Worm (Caenorhabditis elegans) whole organism, young adult: Measurements from ENCODE around the gene ZK1307.1.

Experiments
- C17E4.6 ChIP-seq: fragments of 200-800 bp; sonication (Bioruptor generic); IDR thresholded peaks from 2 replicates; pipeline ENCODE4 v1.3.6; 2022; ENCODE audit warnings: missing genetic modification reagents, missing genetic modification characterization, missing compliant biosample characterization
- F22D6.2 ChIP-seq: sonication (generic microtip); optimal IDR thresholded peaks from 2 replicates; lab custom pipeline; 2016; ENCODE audit warnings: mild to moderate bottlenecking, missing genetic modification characterization, missing compliant biosample characterization
- F23B12.7 ChIP-seq: sonication (generic microtip); optimal IDR thresholded peaks from 2 replicates; lab custom pipeline; 2017; ENCODE audit warnings: missing genetic modification characterization, mild to moderate bottlenecking, missing compliant biosample characterization, antibody characterized with exemption, moderate library complexity; ENCODE audit not compliant: insufficient read depth
- F37B4.10 ChIP-seq: fragments of 200-800 bp; sonication (Bioruptor generic); IDR thresholded peaks from 2 replicates; pipeline ENCODE4 v1.3.6; 2022; ENCODE audit warnings: missing genetic modification characterization, missing compliant biosample characterization
- F57C9.4 ChIP-seq: sonication (generic microtip); optimal IDR thresholded peaks from 2 replicates; lab custom pipeline; 2017; ENCODE audit warnings: mild to moderate bottlenecking, missing genetic modification characterization, missing compliant biosample characterization
- K11D2.4 ChIP-seq: fragments of 200-800 bp; sonication (Bioruptor generic); IDR thresholded peaks from 2 replicates; pipeline ENCODE4 v1.3.6; 2022; ENCODE audit warnings: missing genetic modification reagents, missing genetic modification characterization, missing compliant biosample characterization
- Y56A3A.18 ChIP-seq: fragments of 200-800 bp; sonication (Bioruptor generic); IDR thresholded peaks from 2 replicates; pipeline ENCODE4 v1.3.6; 2022; ENCODE audit warnings: missing genetic modification reagents, missing genetic modification characterization, missing compliant biosample characterization
- ZK185.1 ChIP-seq: sonication (generic microtip); optimal IDR thresholded peaks from 2 replicates; lab custom pipeline; 2016; ENCODE audit warnings: mild to moderate bottlenecking, missing genetic modification characterization, missing compliant biosample characterization; ENCODE audit not compliant: poor library complexity, severe bottlenecking
- ama-1 ChIP-seq, 3 experiments: fragments of 150-350 bp in 1 of 3; sonication (generic microtip) in 2 of 3; optimal IDR thresholded peaks; 2 replicates each; lab custom pipeline; 2014 to 2018; ENCODE audit warnings: missing biosample characterization in 2 of 3, missing genetic modification characterization in 2 of 3, missing genetic modification reagents in 2 of 3
- aptf-2 ChIP-seq: fragments of 200-800 bp; sonication (Bioruptor generic); conservative IDR thresholded peaks from 2 replicates; pipeline ENCODE4 v1.3.6; 2022; ENCODE audit warnings: missing genetic modification reagents, missing genetic modification characterization, missing compliant biosample characterization
- athp-1 ChIP-seq: sonication (generic microtip); optimal IDR thresholded peaks from 2 replicates; lab custom pipeline; 2017; ENCODE audit warnings: mild to moderate bottlenecking, missing genetic modification characterization, missing compliant biosample characterization
- cebp-1 ChIP-seq, 2 experiments: fragments of 200-800 bp in 1 of 2; sonication (Bioruptor generic) in 1 of 2; sonication (generic microtip) in 1 of 2; IDR thresholded peaks in 1 of 2; optimal IDR thresholded peaks in 1 of 2; 2 replicates each; pipeline versions ENCODE4 v1.3.6 to Lab custom; 2017 to 2022; ENCODE audit warnings: missing compliant biosample characterization in 2 of 2, missing genetic modification characterization in 2 of 2, mild to moderate bottlenecking in 1 of 2, missing genetic modification reagents in 1 of 2, moderate library complexity in 1 of 2
- ceh-58 ChIP-seq: fragments of 200-800 bp; sonication (Bioruptor generic); IDR thresholded peaks from 2 replicates; pipeline ENCODE4 v1.3.6; 2022; ENCODE audit warnings: missing genetic modification characterization, missing compliant biosample characterization
- chd-7 ChIP-seq: sonication (generic microtip); optimal IDR thresholded peaks from 2 replicates; lab custom pipeline; 2016; ENCODE audit warnings: mild to moderate bottlenecking, missing genetic modification characterization, moderate library complexity, missing compliant biosample characterization
- die-1 ChIP-seq: sonication (generic microtip); optimal IDR thresholded peaks from 2 replicates; lab custom pipeline; 2016; ENCODE audit warnings: missing genotype, mild to moderate bottlenecking, missing genetic modification characterization, missing compliant biosample characterization
- dox-1 ChIP-seq: fragments of 200-800 bp; sonication (Bioruptor generic); IDR thresholded peaks from 2 replicates; pipeline ENCODE4 v1.3.6; 2022; ENCODE audit warnings: missing genetic modification reagents, missing genetic modification characterization, missing compliant biosample characterization
- dpff-1 ChIP-seq: sonication (generic microtip); optimal IDR thresholded peaks from 2 replicates; lab custom pipeline; 2017; ENCODE audit warnings: mild to moderate bottlenecking, missing genetic modification characterization, missing compliant biosample characterization
- egl-44 ChIP-seq: fragments of 200-800 bp; sonication (Bioruptor generic); IDR thresholded peaks from 2 replicates; pipeline ENCODE4 v1.3.6; 2022; ENCODE audit warnings: missing genetic modification reagents, missing genetic modification characterization, missing compliant biosample characterization
- ekl-4 ChIP-seq: fragments of 200-800 bp; sonication (Bioruptor generic); IDR thresholded peaks from 2 replicates; pipeline ENCODE4 v1.3.6; 2022; ENCODE audit warnings: missing genetic modification reagents, missing genetic modification characterization, missing compliant biosample characterization
- him-1 ChIP-seq: sonication (generic microtip); optimal IDR thresholded peaks from 2 replicates; lab custom pipeline; 2016; ENCODE audit warnings: missing genotype, missing genetic modification reagents, missing genetic modification characterization, missing compliant biosample characterization
- hlh-26 ChIP-seq: fragments of 200-800 bp; sonication (Bioruptor generic); conservative IDR thresholded peaks from 2 replicates; pipeline ENCODE4 v1.3.6; 2022; ENCODE audit warnings: missing genetic modification reagents, missing genetic modification characterization, missing compliant biosample characterization
- hmg-1.2 ChIP-seq: fragments of 200-800 bp; sonication (Bioruptor generic); IDR thresholded peaks from 2 replicates; pipeline ENCODE4 v1.3.6; 2022; ENCODE audit warnings: missing genetic modification reagents, missing genetic modification characterization, missing compliant biosample characterization
- hrde-1 ChIP-seq: sonication (generic microtip); optimal IDR thresholded peaks from 2 replicates; lab custom pipeline; 2016; ENCODE audit warnings: missing genetic modification characterization, mild to moderate bottlenecking, missing compliant biosample characterization, moderate library complexity, missing genotype, missing genetic modification reagents, borderline replicate concordance
- let-607 ChIP-seq, 2 experiments: fragments of 200-800 bp in 1 of 2; sonication (Bioruptor generic) in 1 of 2; sonication (generic microtip) in 1 of 2; optimal IDR thresholded peaks; 2 replicates each; lab custom pipeline; 2016 to 2018; ENCODE audit warnings: mild to moderate bottlenecking in 2 of 2, missing compliant biosample characterization in 2 of 2, missing genetic modification characterization in 2 of 2, moderate library complexity in 2 of 2, missing genotype in 1 of 2
- lin-54 ChIP-seq: fragments of 200-800 bp; sonication (Bioruptor generic); optimal IDR thresholded peaks from 2 replicates; lab custom pipeline; 2018; ENCODE audit warnings: mild to moderate bottlenecking, missing genetic modification characterization, missing compliant biosample characterization
- madf-3 ChIP-seq: fragments of 200-800 bp; sonication (Bioruptor generic); IDR thresholded peaks from 2 replicates; pipeline ENCODE4 v1.3.6; 2022; ENCODE audit warnings: missing genetic modification reagents, missing genetic modification characterization, missing compliant biosample characterization
- mcd-1 ChIP-seq: fragments of 200-800 bp; sonication (Bioruptor generic); IDR thresholded peaks from 2 replicates; pipeline ENCODE4 v1.3.6; 2022; ENCODE audit warnings: missing genetic modification reagents, missing genetic modification characterization, missing compliant biosample characterization
- nfya-1 ChIP-seq: sonication (generic microtip); optimal IDR thresholded peaks from 2 replicates; lab custom pipeline; 2017; ENCODE audit warnings: antibody characterized with exemption, missing compliant biosample characterization, missing genetic modification characterization, borderline replicate concordance; ENCODE audit not compliant: insufficient read depth
- nhr-80 ChIP-seq: sonication (generic microtip); optimal IDR thresholded peaks from 2 replicates; lab custom pipeline; 2016; ENCODE audit warnings: missing genetic modification characterization, missing compliant biosample characterization
- pha-4 ChIP-seq: fragments of 150-350 bp; sonication (generic microtip); optimal IDR thresholded peaks from 2 replicates; lab custom pipeline; 2014; ENCODE audit warnings: missing biosample characterization, missing genetic modification reagents, missing genetic modification characterization
- rcor-1 ChIP-seq: fragments of 200-800 bp; sonication (Bioruptor generic); IDR thresholded peaks from 2 replicates; pipeline ENCODE4 v1.3.6; 2022; ENCODE audit warnings: missing genetic modification reagents, missing genetic modification characterization, missing compliant biosample characterization
- rpc-1 ChIP-seq, 2 experiments: fragments of 150-350 bp in 1 of 2; sonication (generic microtip) in 1 of 2; optimal IDR thresholded peaks; 2 replicates each; lab custom pipeline; 2014 to 2018; ENCODE audit warnings: missing biosample characterization in 1 of 2, missing genetic modification characterization in 1 of 2, missing genetic modification reagents in 1 of 2, missing genotype in 1 of 2
- sea-2 ChIP-seq: fragments of 200-800 bp; sonication (Bioruptor generic); IDR thresholded peaks from 2 replicates; pipeline ENCODE4 v1.3.6; 2022; ENCODE audit warnings: missing genetic modification characterization, missing compliant biosample characterization
- snpc-4 ChIP-seq, 5 experiments: fragments of 150-350 bp in 1 of 5; sonication (generic microtip) in 4 of 5; optimal IDR thresholded peaks; 2 replicates each; lab custom pipeline; 2014 to 2018; ENCODE audit warnings: missing genetic modification characterization in 5 of 5, missing biosample characterization in 3 of 5, antibody characterized with exemption in 2 of 5, mild to moderate bottlenecking in 2 of 5, missing compliant biosample characterization in 2 of 5, missing genotype in 2 of 5, moderate library complexity in 2 of 5, missing genetic modification reagents in 1 of 5
- zfh-2 ChIP-seq: fragments of 200-800 bp; sonication (Bioruptor generic); conservative IDR thresholded peaks from 2 replicates; pipeline ENCODE4 v1.3.6; 2022; ENCODE audit warnings: missing genetic modification reagents, missing genetic modification characterization, missing compliant biosample characterization
- ztf-18 ChIP-seq: sonication (generic microtip); optimal IDR thresholded peaks from 2 replicates; lab custom pipeline; 2016; ENCODE audit warnings: missing genotype, mild to moderate bottlenecking, missing genetic modification characterization, missing compliant biosample characterization
- ztf-26 ChIP-seq: sonication (generic microtip); optimal IDR thresholded peaks from 2 replicates; lab custom pipeline; 2017; ENCODE audit warnings: missing genetic modification characterization, missing compliant biosample characterization
- ztf-28 ChIP-seq: fragments of 200-800 bp; sonication (Bioruptor generic); IDR thresholded peaks from 2 replicates; pipeline ENCODE4 v1.3.6; 2022; ENCODE audit warnings: missing genetic modification reagents, missing genetic modification characterization, missing compliant biosample characterization
- ztf-6 ChIP-seq: fragments of 200-800 bp; sonication (Bioruptor generic); IDR thresholded peaks from 2 replicates; pipeline ENCODE4 v1.3.6; 2022; ENCODE audit warnings: missing genetic modification reagents, missing genetic modification characterization, missing compliant biosample characterization

The ZK1307.1 gene

ce11 chrII:9621121-9621520 lies 34.3 kb downstream of the ZK1307.1 start:
- TF ChIP-seq zfh-2 (GFP tag; lab: Robert Waterston, UW): peak; percentile 41
- peak; percentile 43 for TF ChIP-seq pha-4 (tag; lab: Kevin White, UChicago)
- TF ChIP-seq F37B4.10 (GFP tag; lab: Robert Waterston, UW): no peak
- no peak for TF ChIP-seq ceh-58
- 0 out of 2 replicates have a peak, but pooled peaks have one; percentile 14 for TF ChIP-seq dox-1 (GFP tag; lab: Robert Waterston, UW)
- peak; percentile 33 for TF ChIP-seq ama-1 (optimal IDR thresholded peaks at IDR 0.05; lab: Kevin White, UChicago)
- no peak for TF ChIP-seq ama-1 (GFP tag; optimal IDR thresholded peaks at IDR 0.05; lab: Kevin White, UChicago)
- peak; percentile 14; the same call in 1 of the 2 replicates for TF ChIP-seq hmg-1.2 (GFP tag; lab: Robert Waterston, UW)
- TF ChIP-seq snpc-4 (GFP tag; optimal IDR thresholded peaks at IDR 0.05; lab: Kevin White, UChicago): no peak
- no peak for TF ChIP-seq snpc-4 (tag; optimal IDR thresholded peaks at IDR 0.05; lab: Kevin White, UChicago)
- TF ChIP-seq ekl-4 (GFP tag; lab: Robert Waterston, UW): peak; percentile 27; the same call in 1 of the 2 replicates
- TF ChIP-seq mcd-1 (GFP tag; lab: Robert Waterston, UW): 0 out of 2 replicates have a peak, but pooled peaks have one; percentile 35
- no peak for TF ChIP-seq ztf-6 (GFP tag; lab: Robert Waterston, UW)
- TF ChIP-seq hlh-26 (GFP tag; lab: Robert Waterston, UW): no peak
- TF ChIP-seq rcor-1 (GFP tag; lab: Robert Waterston, UW): no peak
- TF ChIP-seq lin-54: no peak

ce11 chrII:9620616-9621015 lies 34.8 kb downstream of the ZK1307.1 start:
- TF ChIP-seq let-607 (tag; optimal IDR thresholded peaks at IDR 0.05; lab: Kevin White, UChicago): peak; percentile 93 to 94
- peak; percentile 29 for TF ChIP-seq ZK185.1 (tag; lab: Kevin White, UChicago)
- peak; percentile 72 for TF ChIP-seq nhr-80 (tag; lab: Kevin White, UChicago)
- TF ChIP-seq aptf-2 (GFP tag; lab: Robert Waterston, UW): no peak

- TF ChIP-seq chd-7 (tag; lab: Kevin White, UChicago): no peak
- no peak for TF ChIP-seq K11D2.4 (GFP tag; lab: Robert Waterston, UW)
- 0 out of 2 replicates have a peak, but pooled peaks have one; percentile 28 for TF ChIP-seq Y56A3A.18 (GFP tag; lab: Robert Waterston, UW)
- no peak for TF ChIP-seq dpff-1
- TF ChIP-seq zfh-2 (GFP tag; lab: Robert Waterston, UW): peak; percentile 41; the same call in 1 of the 2 replicates
- no peak for TF ChIP-seq ztf-26 (tag; lab: Kevin White, UChicago)
- TF ChIP-seq C17E4.6 (GFP tag; lab: Robert Waterston, UW): no peak
- TF ChIP-seq mcd-1 (GFP tag; lab: Robert Waterston, UW): 0 out of 2 replicates have a peak, but pooled peaks have one; percentile 8
- no peak for TF ChIP-seq sea-2 (GFP tag; lab: Robert Waterston, UW)
- no peak for TF ChIP-seq rpc-1 (optimal IDR thresholded peaks at IDR 0.05; lab: Kevin White, UChicago)
- TF ChIP-seq rpc-1 (tag; optimal IDR thresholded peaks at IDR 0.05; lab: Kevin White, UChicago): no peak
- TF ChIP-seq ztf-28 (GFP tag; lab: Robert Waterston, UW): no peak
- no peak for TF ChIP-seq F22D6.2 (tag; lab: Kevin White, UChicago)
- TF ChIP-seq nfya-1: no peak
- TF ChIP-seq ama-1 (optimal IDR thresholded peaks at IDR 0.05; lab: Kevin White, UChicago): peak; percentile 89
- TF ChIP-seq ama-1 (GFP tag; optimal IDR thresholded peaks at IDR 0.05; lab: Kevin White, UChicago): no peak
Observed at ce11 chrII:9619995-9620535, 35.3 kb downstream of the ZK1307.1 start.

- TF ChIP-seq F23B12.7 (tag; lab: Kevin White, UChicago) (no peak), nhr-80 (tag; lab: Kevin White, UChicago) (peak; percentile 92), F57C9.4 (tag; lab: Kevin White, UChicago) (peak; percentile 43), let-607 (tag; optimal IDR thresholded peaks at IDR 0.05; lab: Kevin White, UChicago) (peak; percentile 80 to 94), ztf-18 (tag; lab: Kevin White, UChicago) (no peak), egl-44 (GFP tag; lab: Robert Waterston, UW) (peak; percentile 56; the same call in 1 of the 2 replicates), hrde-1 (no peak), cebp-1 (GFP tag; IDR thresholded peaks at IDR 0.05; lab: Robert Waterston, UW) (no peak), cebp-1 (tag; optimal IDR thresholded peaks at IDR 0.05; lab: Kevin White, UChicago) (peak; percentile 44), him-1 (tag; lab: Kevin White, UChicago) (no peak), K11D2.4 (GFP tag; lab: Robert Waterston, UW) (peak; percentile 19; the same call in 1 of the 2 replicates), die-1 (peak; percentile 20), madf-3 (GFP tag; lab: Robert Waterston, UW) (no peak), athp-1 (tag; lab: Kevin White, UChicago) (no peak), Y56A3A.18 (GFP tag; lab: Robert Waterston, UW) (0 out of 2 replicates have a peak, but pooled peaks have one; percentile 36), ztf-28 (GFP tag; lab: Robert Waterston, UW) (no peak)
Observed at ce11 chrII:9619402-9619862, 35.9 kb downstream of the ZK1307.1 start.
